Worm (Caenorhabditis elegans) whole organism, L4/young adult: ENCODE results near the gene F29G6.1.

ENCODE experiments used
- W03F9.2 ChIP-seq: fragments of 150-350 bp; optimal IDR thresholded peaks from 2 replicates; lab custom pipeline; 2014; ENCODE audit warnings: missing biosample characterization, missing genetic modification characterization
- dao-5 ChIP-seq: sonication (generic microtip); optimal IDR thresholded peaks from 2 replicates; lab custom pipeline; 2016; ENCODE audit warnings: missing genotype, missing genetic modification characterization, moderate library complexity, missing compliant biosample characterization
- him-1 ChIP-seq: sonication (generic microtip); optimal IDR thresholded peaks from 2 replicates; lab custom pipeline; 2016; ENCODE audit warnings: missing genotype, missing genetic modification reagents, missing genetic modification characterization, missing compliant biosample characterization

The F29G6.1 gene

ce11 chrX:11555046-11555445 lies 53.0 kb downstream of the F29G6.1 start:
- no peak for TF ChIP-seq dao-5
- TF ChIP-seq him-1: no peak
- TF ChIP-seq W03F9.2 (tag; lab: Kevin White, UChicago): no peak

- no peak for TF ChIP-seq him-1
- TF ChIP-seq dao-5: no peak
- TF ChIP-seq W03F9.2 (tag; lab: Kevin White, UChicago): no peak
Measured at ce11 chrX:11555527-11556137, 53.6 kb downstream of the F29G6.1 start.

- no peak for TF ChIP-seq W03F9.2 (tag; lab: Kevin White, UChicago)
- TF ChIP-seq him-1: no peak
Measured at ce11 chrX:11556194-11556739, 54.2 kb downstream of the F29G6.1 start, which contains the start of gene C35C5.10. C35C5.10 (plus strand) TSS chrX:11556244.

ce11 chrX:11558156-11558555 lies 56.1 kb downstream of the F29G6.1 start:
- TF ChIP-seq him-1 (peak; percentile 17), dao-5 (no peak)
